Fruit fly (Drosophila melanogaster) whole organism, prepupa: Measurements from ENCODE around the gene Mp.

Source experiments
- CG10631 ChIP-seq: fragments of 200-800 bp; sonication (Bioruptor generic); optimal IDR thresholded peaks from 2 replicates; lab custom pipeline; 2016; ENCODE audit warnings: missing biosample characterization, missing genetic modification characterization
- CG11294 ChIP-seq: fragments of 200-800 bp; sonication (Bioruptor generic); IDR thresholded peaks from 2 replicates; pipeline ENCODE4 v1.3.6; 2022; ENCODE audit warnings: missing biosample characterization, missing genetic modification characterization
- CG11762 ChIP-seq: fragments of 200-800 bp; sonication (Bioruptor generic); optimal IDR thresholded peaks from 3 replicates; lab custom pipeline; 2016; ENCODE audit warnings: missing biosample characterization, missing genetic modification characterization; ENCODE audit not compliant: insufficient read depth
- CG11902 ChIP-seq: fragments of 200-800 bp; sonication (Bioruptor generic); optimal IDR thresholded peaks from 3 replicates; lab custom pipeline; 2016; ENCODE audit warnings: missing biosample characterization, missing genetic modification characterization
- CG15336 ChIP-seq: fragments of 200-800 bp; sonication (Bioruptor generic); IDR thresholded peaks from 2 replicates; pipeline ENCODE4 v1.3.6; 2022; ENCODE audit warnings: missing biosample characterization, missing genetic modification characterization
- CG1621 ChIP-seq: fragments of 200-800 bp; sonication (Bioruptor generic); optimal IDR thresholded peaks from 3 replicates; lab custom pipeline; 2018; ENCODE audit warnings: missing biosample characterization, mild to moderate bottlenecking, missing genetic modification characterization
- CG16779 ChIP-seq: fragments of 200-800 bp; sonication (Bioruptor generic); optimal IDR thresholded peaks from 3 replicates; lab custom pipeline; 2017; ENCODE audit warnings: missing biosample characterization, mild to moderate bottlenecking, missing genetic modification characterization
- CG3032 ChIP-seq: fragments of 200-800 bp; optimal IDR thresholded peaks from 2 replicates; lab custom pipeline; 2019; ENCODE audit warnings: missing biosample characterization, mild to moderate bottlenecking, missing genetic modification characterization, moderate library complexity
- CG31627 ChIP-seq: fragments of 200-800 bp; sonication (Bioruptor generic); optimal IDR thresholded peaks from 3 replicates; lab custom pipeline; 2016; ENCODE audit warnings: missing biosample characterization, missing genetic modification characterization
- CG34406 ChIP-seq: fragments of 200-800 bp; sonication (Bioruptor generic); optimal IDR thresholded peaks from 3 replicates; lab custom pipeline; 2016; ENCODE audit warnings: missing biosample characterization, missing genetic modification characterization
- CG3919 ChIP-seq: fragments of 200-800 bp; sonication (Bioruptor generic); optimal IDR thresholded peaks from 3 replicates; lab custom pipeline; 2016; ENCODE audit warnings: missing biosample characterization, missing genetic modification characterization
- CG6792 ChIP-seq: fragments of 200-800 bp; sonication (Bioruptor generic); optimal IDR thresholded peaks from 3 replicates; lab custom pipeline; 2016; ENCODE audit warnings: missing biosample characterization, missing genetic modification characterization
- CG6808 ChIP-seq: fragments of 200-800 bp; sonication (Bioruptor generic); optimal IDR thresholded peaks from 3 replicates; lab custom pipeline; 2017; ENCODE audit warnings: missing biosample characterization, missing genetic modification characterization, mild to moderate bottlenecking, moderate library complexity, missing genetic modification reagents
- CG6854 ChIP-seq: fragments of 200-800 bp; sonication (Bioruptor generic); optimal IDR thresholded peaks from 2 replicates; lab custom pipeline; 2017; ENCODE audit warnings: missing biosample characterization, mild to moderate bottlenecking, missing genetic modification characterization
- CG7368 ChIP-seq: fragments of 200-800 bp; sonication (Bioruptor generic); optimal IDR thresholded peaks from 3 replicates; lab custom pipeline; 2016; ENCODE audit warnings: missing biosample characterization, missing genetic modification characterization
- CG8319 ChIP-seq: fragments of 200-800 bp; sonication (Bioruptor generic); optimal IDR thresholded peaks from 3 replicates; lab custom pipeline; 2016; ENCODE audit warnings: missing biosample characterization, missing genetic modification characterization
- CG9139 ChIP-seq: fragments of 200-800 bp; sonication (Bioruptor generic); optimal IDR thresholded peaks from 3 replicates; lab custom pipeline; 2017; ENCODE audit warnings: missing biosample characterization, mild to moderate bottlenecking, missing genetic modification characterization
- Eip75B ChIP-seq: fragments of 200-800 bp; sonication (Bioruptor generic); optimal IDR thresholded peaks from 3 replicates; lab custom pipeline; 2016; ENCODE audit warnings: missing biosample characterization, missing genetic modification characterization
- Eip78C ChIP-seq: fragments of 200-800 bp; sonication (Bioruptor generic); peaks from one replicate; lab custom pipeline; 2016; ENCODE audit warnings: missing biosample characterization, missing genetic modification characterization
- Ets21C ChIP-seq: fragments of 200-800 bp; sonication (Bioruptor generic); optimal IDR thresholded peaks from 3 replicates; lab custom pipeline; 2016; ENCODE audit warnings: missing biosample characterization, missing genetic modification characterization
- Ets96B ChIP-seq: fragments of 200-800 bp; optimal IDR thresholded peaks from 2 replicates; lab custom pipeline; 2019; ENCODE audit warnings: missing biosample characterization, mild to moderate bottlenecking, missing genetic modification characterization, moderate library complexity
- Gug ChIP-seq: fragments of 200-800 bp; sonication (Bioruptor generic); IDR thresholded peaks from 2 replicates; pipeline ENCODE4 v1.3.6; 2022; ENCODE audit warnings: missing biosample characterization, missing genetic modification characterization
- Hr39 ChIP-seq: fragments of 200-800 bp; sonication (Bioruptor generic); optimal IDR thresholded peaks from 2 replicates; lab custom pipeline; 2016; ENCODE audit warnings: missing biosample characterization, missing genetic modification characterization
- Lpt ChIP-seq: fragments of 200-800 bp; sonication (Bioruptor generic); optimal IDR thresholded peaks from 3 replicates; lab custom pipeline; 2016; ENCODE audit warnings: missing biosample characterization, missing genetic modification characterization
- Met ChIP-seq: fragments of 200-800 bp; sonication (Bioruptor generic); optimal IDR thresholded peaks from 3 replicates; lab custom pipeline; 2016; ENCODE audit warnings: missing biosample characterization, missing genetic modification characterization
- OdsH ChIP-seq: fragments of 200-800 bp; sonication (Bioruptor generic); optimal IDR thresholded peaks from 3 replicates; lab custom pipeline; 2016; ENCODE audit warnings: missing biosample characterization, missing genetic modification characterization
- Sox102F ChIP-seq: fragments of 200-800 bp; sonication (Bioruptor generic); optimal IDR thresholded peaks from 2 replicates; lab custom pipeline; 2016; ENCODE audit warnings: missing biosample characterization, mild to moderate bottlenecking, missing genetic modification characterization
- Sox15 ChIP-seq: fragments of 200-800 bp; sonication (Bioruptor generic); optimal IDR thresholded peaks from 3 replicates; lab custom pipeline; 2016; ENCODE audit warnings: missing biosample characterization, missing genetic modification characterization
- acj6 ChIP-seq: fragments of 200-800 bp; sonication (Bioruptor generic); optimal IDR thresholded peaks from 3 replicates; lab custom pipeline; 2016; ENCODE audit warnings: missing biosample characterization, missing genetic modification characterization
- cyc ChIP-seq: fragments of 200-800 bp; sonication (Bioruptor generic); optimal IDR thresholded peaks from 3 replicates; lab custom pipeline; 2016; ENCODE audit warnings: missing biosample characterization, missing genetic modification characterization
- dac ChIP-seq: fragments of 200-800 bp; sonication (Bioruptor generic); optimal IDR thresholded peaks from 2 replicates; lab custom pipeline; 2017; ENCODE audit warnings: missing biosample characterization, mild to moderate bottlenecking, missing genetic modification characterization
- eg ChIP-seq: fragments of 200-800 bp; sonication (Bioruptor generic); IDR thresholded peaks from 3 replicates; pipeline ENCODE4 v1.3.6; 2022; ENCODE audit warnings: missing biosample characterization, missing genetic modification characterization
- esn ChIP-seq: fragments of 200-800 bp; sonication (Bioruptor generic); optimal IDR thresholded peaks from 2 replicates; lab custom pipeline; 2016; ENCODE audit warnings: missing biosample characterization, mild to moderate bottlenecking, missing genetic modification characterization, moderate library complexity
- net ChIP-seq: fragments of 200-800 bp; sonication (Bioruptor generic); optimal IDR thresholded peaks from 3 replicates; lab custom pipeline; 2016; ENCODE audit warnings: missing biosample characterization, missing genetic modification characterization
- pdm3 ChIP-seq: fragments of 200-800 bp; sonication (Bioruptor generic); optimal IDR thresholded peaks from 3 replicates; lab custom pipeline; 2016; ENCODE audit warnings: missing biosample characterization, missing genetic modification characterization
- salr ChIP-seq, 2 experiments: fragments of 200-800 bp; sonication (Bioruptor generic); optimal IDR thresholded peaks; 3 replicates each; lab custom pipeline; 2016 to 2018; ENCODE audit warnings: missing biosample characterization in 2 of 2, missing genetic modification characterization in 2 of 2, mild to moderate bottlenecking in 1 of 2
- spab ChIP-seq: fragments of 200-800 bp; sonication (Bioruptor generic); optimal IDR thresholded peaks from 2 replicates; lab custom pipeline; 2017; ENCODE audit warnings: missing biosample characterization, mild to moderate bottlenecking, missing genetic modification characterization, missing genetic modification reagents
- ss ChIP-seq, 2 experiments: fragments of 200-800 bp; sonication (Bioruptor generic); optimal IDR thresholded peaks; 2 replicates in 1 of 2; 3 replicates in 1 of 2; lab custom pipeline; 2017 to 2018; ENCODE audit warnings: mild to moderate bottlenecking in 2 of 2, missing biosample characterization in 2 of 2, missing genetic modification characterization in 2 of 2, moderate library complexity in 1 of 2
- svp ChIP-seq: fragments of 200-800 bp; sonication (Bioruptor generic); peaks from one replicate; lab custom pipeline; 2016; ENCODE audit warnings: missing biosample characterization, missing genetic modification characterization
- topi ChIP-seq: fragments of 200-800 bp; sonication (Bioruptor generic); optimal IDR thresholded peaks from 3 replicates; lab custom pipeline; 2016; ENCODE audit warnings: missing biosample characterization, missing genetic modification characterization
- vri ChIP-seq: fragments of 200-800 bp; sonication (Bioruptor generic); optimal IDR thresholded peaks from 3 replicates; lab custom pipeline; 2016; ENCODE audit warnings: missing biosample characterization, mild to moderate bottlenecking, missing genetic modification characterization

The Mp gene

DNA sequence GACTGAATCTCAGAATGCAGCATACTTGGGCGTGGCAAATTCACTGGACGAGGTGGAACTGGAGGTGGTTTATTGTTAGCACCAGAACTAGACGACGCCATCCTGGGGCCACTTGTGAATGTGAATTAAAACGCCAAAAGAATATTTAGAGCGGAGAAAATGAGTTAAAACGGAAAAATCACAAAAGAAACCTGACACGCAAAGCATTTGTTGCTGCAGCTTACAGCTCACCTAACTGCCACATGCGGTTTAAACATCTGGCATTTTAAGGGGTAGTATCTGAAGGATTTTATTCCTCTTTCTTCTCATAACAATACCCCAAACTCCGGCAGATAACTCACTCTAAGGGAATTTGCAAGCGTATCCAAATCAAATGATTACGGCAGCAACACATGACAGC is 76.5 kb downstream of the Mp start, which contains the start of gene CG34030:
TSS of gene CG34030 (minus strand) at position 101 of the 400 bp plus-strand sequence.
- TF ChIP-seq Sox102F (GFP tag; lab: Kevin White, UChicago) (no peak), Sox15 (no peak), esn (GFP tag; lab: Kevin White, UChicago) (no peak), CG15336 (GFP tag; lab: Robert Waterston, UW) (no peak)

- TF ChIP-seq CG31627 (no peak), Ets21C (GFP tag; lab: Kevin White, UChicago) (no peak), salr (GFP tag; optimal IDR thresholded peaks at IDR 0.05; lab: Kevin White, UChicago) (no peak), CG11762 (no peak), CG34406 (no peak), ss (GFP tag; optimal IDR thresholded peaks at IDR 0.05; lab: Kevin White, UChicago) (no peak)
These were observed 78.6 kb downstream of the Mp start, which contains the start of gene CG8641 for dm6 chr3L:7077258-7077657. TSS of gene CG8641 (minus strand) at chr3L:7077462.

- no peak for TF ChIP-seq OdsH (GFP tag; lab: Kevin White, UChicago)
- TF ChIP-seq net (GFP tag; lab: Kevin White, UChicago) = no peak
- TF ChIP-seq eg (GFP tag; lab: Robert Waterston, UW) = no peak
- no peak for TF ChIP-seq Ets96B (tag; lab: Kevin White, UChicago)
- TF ChIP-seq CG6808 (GFP tag; lab: Kevin White, UChicago) = no peak
- no peak for TF ChIP-seq acj6 (GFP tag; lab: Kevin White, UChicago)
- no peak for TF ChIP-seq Sox102F (GFP tag; lab: Kevin White, UChicago)
- TF ChIP-seq dac (GFP tag; lab: Kevin White, UChicago) = no peak
- TF ChIP-seq Gug = no peak
- TF ChIP-seq CG6854 = no peak
- TF ChIP-seq topi = no peak
These were observed 83.5 kb downstream of the Mp start for dm6 chr3L:7082168-7082567.

DNA sequence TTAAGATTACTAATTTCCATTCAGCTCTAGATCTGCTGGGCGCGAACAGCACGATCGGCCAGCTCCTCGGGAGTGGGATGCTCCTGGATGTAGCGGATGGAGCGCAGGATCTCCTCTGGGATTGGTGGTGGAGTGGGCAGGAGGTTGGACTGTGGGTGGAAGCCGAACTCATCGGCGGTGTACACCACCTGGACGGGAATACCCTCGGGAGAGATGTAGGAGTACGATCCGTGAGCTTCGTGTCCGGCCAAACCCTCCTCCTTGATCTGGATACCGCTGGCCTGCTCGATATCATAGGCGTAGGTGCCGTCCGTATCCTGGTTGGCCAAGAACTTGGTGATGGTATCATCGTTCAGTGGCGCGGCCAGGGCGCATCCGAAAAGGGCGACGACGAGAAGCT is 87.5 kb downstream of the Mp start:
- TF ChIP-seq Ets96B (tag; lab: Kevin White, UChicago) (no peak), cyc (no peak), CG11294 (GFP tag; lab: Robert Waterston, UW) (no peak)

DNA sequence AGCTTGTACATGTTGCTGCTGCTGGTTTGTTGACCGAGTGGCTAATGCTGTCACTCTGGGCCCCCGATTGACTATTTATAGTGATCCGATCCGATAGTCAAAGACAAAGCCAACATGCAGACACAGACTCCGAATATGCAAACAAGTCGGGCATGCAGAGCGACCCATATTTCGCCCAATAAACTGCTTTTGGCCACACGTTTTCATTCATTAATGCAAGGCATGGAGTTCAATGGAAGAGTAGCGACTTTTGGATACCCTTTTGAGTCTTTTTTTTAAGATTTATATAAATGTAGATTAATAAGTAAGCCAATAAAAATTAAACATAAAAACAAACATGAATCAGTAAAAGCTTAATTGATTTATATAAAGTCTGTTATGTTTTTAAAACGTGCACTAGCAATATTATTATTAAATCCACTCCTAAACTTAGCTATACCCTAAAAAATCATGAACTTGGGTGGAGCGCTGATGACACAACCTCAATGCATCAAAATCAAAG is 88.0 kb downstream of the Mp start, which contains the start of gene Cpr65Ea:
TSS of gene Cpr65Ea (minus strand) at position 51 of the 502 bp plus-strand sequence.
- peak; percentile 10 for TF ChIP-seq Eip78C (GFP tag; lab: Kevin White, UChicago)
- no peak for TF ChIP-seq ss (GFP tag; optimal IDR thresholded peaks at IDR 0.05; lab: Kevin White, UChicago)
- TF ChIP-seq CG16779 (tag; lab: Kevin White, UChicago) = no peak
- TF ChIP-seq, all 60 proteins: peak for 1

dm6 chr3L:7087347-7087746 is 88.7 kb downstream of the Mp start:
- peak; percentile 46 for TF ChIP-seq spab (GFP tag; lab: Kevin White, UChicago)
- TF ChIP-seq CG8319 (GFP tag; lab: Kevin White, UChicago) = peak; percentile 30
- no peak for TF ChIP-seq acj6 (GFP tag; lab: Kevin White, UChicago)
- TF ChIP-seq Hr39 (GFP tag; lab: Kevin White, UChicago) = no peak
- no peak for TF ChIP-seq Sox102F (GFP tag; lab: Kevin White, UChicago)
- TF ChIP-seq CG11902 (GFP tag; lab: Kevin White, UChicago) = no peak
- peak; percentile 53 for TF ChIP-seq CG6808 (GFP tag; lab: Kevin White, UChicago)
- peak; percentile 61 for TF ChIP-seq CG3032 (tag; lab: Kevin White, UChicago)
- peak; percentile 10 for TF ChIP-seq CG10631 (GFP tag; lab: Kevin White, UChicago)
- TF ChIP-seq CG1621 (tag; lab: Kevin White, UChicago) = no peak
- no peak for TF ChIP-seq CG6854
- no peak for TF ChIP-seq CG6792 (GFP tag; lab: Kevin White, UChicago)
- no peak for TF ChIP-seq Lpt (GFP tag; lab: Kevin White, UChicago)
- TF ChIP-seq CG3919 (GFP tag; lab: Kevin White, UChicago) = peak; percentile 27
- TF ChIP-seq OdsH (GFP tag; lab: Kevin White, UChicago) = peak; percentile 1
- no peak for TF ChIP-seq svp (GFP tag; lab: Kevin White, UChicago)
- TF ChIP-seq vri = no peak
- peak; percentile 19 for TF ChIP-seq Ets96B (tag; lab: Kevin White, UChicago)
- peak; percentile 43 for TF ChIP-seq Eip75B (GFP tag; lab: Kevin White, UChicago)
- TF ChIP-seq Met (GFP tag; lab: Kevin White, UChicago) = no peak
- no peak for TF ChIP-seq esn (GFP tag; lab: Kevin White, UChicago)
- peak in 1 of 2 experiments; percentile 49 for TF ChIP-seq ss (GFP tag; optimal IDR thresholded peaks at IDR 0.05; lab: Kevin White, UChicago)
- no peak for TF ChIP-seq CG15336 (GFP tag; lab: Robert Waterston, UW)
- TF ChIP-seq pdm3 (GFP tag; lab: Kevin White, UChicago) = peak; percentile 2
- TF ChIP-seq CG7368 (GFP tag; lab: Kevin White, UChicago) = peak; percentile 29
- TF ChIP-seq CG9139 (GFP tag; lab: Kevin White, UChicago) = peak; percentile 16
- no peak for TF ChIP-seq CG11294 (GFP tag; lab: Robert Waterston, UW)
